Fruit fly (Drosophila melanogaster) whole organism, pupa: Measurements from ENCODE around the gene CG42820.

Experiments used
- CG10348 ChIP-seq: fragments of 200-800 bp; sonication (Bioruptor generic); IDR thresholded peaks from 2 replicates; pipeline ENCODE4 v1.3.6; 2022; ENCODE audit warnings: missing biosample characterization, missing genetic modification characterization
- CG12605 ChIP-seq: fragments of 200-800 bp; sonication (Bioruptor generic); IDR thresholded peaks from 2 replicates; pipeline ENCODE4 v1.3.6; 2022; ENCODE audit warnings: missing biosample characterization, missing genetic modification characterization
- CG13204 ChIP-seq: fragments of 200-800 bp; sonication (Bioruptor generic); optimal IDR thresholded peaks from 2 replicates; lab custom pipeline; 2018; ENCODE audit warnings: missing biosample characterization, mild to moderate bottlenecking, missing genetic modification characterization, moderate library complexity
- CG14655 ChIP-seq: fragments of 200-800 bp; sonication (Bioruptor generic); optimal IDR thresholded peaks from 3 replicates; lab custom pipeline; 2017; ENCODE audit warnings: mild to moderate bottlenecking, missing biosample characterization, missing genetic modification reagents, missing genetic modification characterization
- CG15710 ChIP-seq: fragments of 200-800 bp; sonication (Bioruptor generic); optimal IDR thresholded peaks from 2 replicates; lab custom pipeline; 2018; ENCODE audit warnings: missing biosample characterization, mild to moderate bottlenecking, missing genetic modification characterization, moderate library complexity
- CG17806 ChIP-seq: fragments of 200-800 bp; sonication (Bioruptor generic); optimal IDR thresholded peaks from 2 replicates; lab custom pipeline; 2018; ENCODE audit warnings: missing biosample characterization, mild to moderate bottlenecking, missing genetic modification characterization, moderate library complexity
- CG32121 ChIP-seq: fragments of 200-800 bp; sonication (Bioruptor generic); IDR thresholded peaks from 2 replicates; pipeline ENCODE4 v1.3.6; 2022; ENCODE audit warnings: missing biosample characterization, missing genetic modification characterization
- CG34367 ChIP-seq: fragments of 200-800 bp; sonication (Bioruptor generic); optimal IDR thresholded peaks from 2 replicates; lab custom pipeline; 2018; ENCODE audit warnings: missing biosample characterization, mild to moderate bottlenecking, missing genetic modification characterization
- CG4496 ChIP-seq: fragments of 200-800 bp; sonication (Bioruptor generic); IDR thresholded peaks from 3 replicates; pipeline ENCODE4 v1.3.6; 2022; ENCODE audit warnings: missing biosample characterization, missing genetic modification characterization
- CG8159 ChIP-seq: fragments of 200-800 bp; sonication (Bioruptor generic); optimal IDR thresholded peaks from 3 replicates; lab custom pipeline; 2018; ENCODE audit warnings: missing biosample characterization, mild to moderate bottlenecking, missing genetic modification characterization, moderate library complexity
- CG8301 ChIP-seq: fragments of 200-800 bp; sonication (Bioruptor generic); optimal IDR thresholded peaks from 2 replicates; lab custom pipeline; 2018; ENCODE audit warnings: missing biosample characterization, mild to moderate bottlenecking, missing genetic modification characterization
- CG9948 ChIP-seq: fragments of 200-800 bp; sonication (Bioruptor generic); optimal IDR thresholded peaks from 2 replicates; lab custom pipeline; 2018; ENCODE audit warnings: missing biosample characterization, mild to moderate bottlenecking, missing genetic modification characterization, moderate library complexity
- D1 ChIP-seq: fragments of 200-800 bp; sonication (Bioruptor generic); optimal IDR thresholded peaks from 2 replicates; lab custom pipeline; 2018; ENCODE audit warnings: missing biosample characterization, mild to moderate bottlenecking, missing genetic modification characterization, moderate library complexity
- EcR ChIP-seq: fragments of 200-800 bp; sonication (Bioruptor generic); optimal IDR thresholded peaks from 3 replicates; lab custom pipeline; 2019; ENCODE audit warnings: missing biosample characterization, missing genetic modification characterization, mild to moderate bottlenecking, moderate library complexity, missing genetic modification reagents
- Ets98B ChIP-seq: fragments of 200-800 bp; sonication (Bioruptor generic); IDR thresholded peaks from 2 replicates; pipeline ENCODE4 v1.3.6; 2022; ENCODE audit warnings: missing biosample characterization, missing genetic modification characterization
- Pif1A ChIP-seq: fragments of 200-800 bp; sonication (Bioruptor generic); optimal IDR thresholded peaks from 3 replicates; lab custom pipeline; 2016; ENCODE audit warnings: missing biosample characterization, missing genetic modification characterization
- Pif1B ChIP-seq: fragments of 200-800 bp; sonication (Bioruptor generic); optimal IDR thresholded peaks from 3 replicates; lab custom pipeline; 2016; ENCODE audit warnings: missing biosample characterization, missing genetic modification characterization
- Snoo ChIP-seq: fragments of 200-800 bp; sonication (Bioruptor generic); optimal IDR thresholded peaks from 3 replicates; lab custom pipeline; 2017; ENCODE audit warnings: missing biosample characterization, mild to moderate bottlenecking, missing genetic modification characterization, inconsistent platforms
- fd96Ca ChIP-seq: fragments of 200-800 bp; sonication (Bioruptor generic); IDR thresholded peaks from 3 replicates; pipeline ENCODE4 v1.3.6; 2022; ENCODE audit warnings: missing biosample characterization, missing genetic modification characterization
- gl ChIP-seq: fragments of 200-800 bp; sonication (Bioruptor generic); optimal IDR thresholded peaks from 2 replicates; lab custom pipeline; 2018; ENCODE audit warnings: missing biosample characterization, mild to moderate bottlenecking, missing genetic modification characterization
- rn ChIP-seq: fragments of 200-800 bp; sonication (Bioruptor generic); IDR thresholded peaks from 2 replicates; pipeline ENCODE4 v1.3.6; 2022; ENCODE audit warnings: missing biosample characterization, missing genetic modification characterization

CG42820 gene

dm6 chr2L:8421717-8422116 lies 29.5 kb upstream of the CG42820 start:
- no peak for TF ChIP-seq CG13204
- TF ChIP-seq rn = no peak
- TF ChIP-seq fd96Ca (GFP tag; lab: Robert Waterston, UW) = no peak

dm6 chr2L:8420259-8420930 lies 28.2 kb upstream of the CG42820 start:
- TF ChIP-seq CG13204 (peak; percentile 66), gl (tag; lab: Kevin White, UChicago) (peak; percentile 69), CG8159 (peak; percentile 38), CG14655 (peak; percentile 22), fd96Ca (GFP tag; lab: Robert Waterston, UW) (no peak), Pif1A (GFP tag; lab: Kevin White, UChicago) (peak; percentile 47), Pif1B (GFP tag; lab: Kevin White, UChicago) (peak; percentile 6), CG12605 (GFP tag; lab: Robert Waterston, UW) (peak; percentile 36; the same call in 1 of the 2 replicates), EcR (GFP tag; lab: Kevin White, UChicago) (peak; percentile 31), CG34367 (tag; lab: Kevin White, UChicago) (peak; percentile 43), CG15710 (tag; lab: Kevin White, UChicago) (peak; percentile 11), CG10348 (GFP tag; lab: Robert Waterston, UW) (no peak), D1 (no peak), CG17806 (tag; lab: Kevin White, UChicago) (peak; percentile 24), CG4496 (GFP tag; lab: Robert Waterston, UW) (peak; percentile 57; the same call in 1 of the 3 replicates), Ets98B (GFP tag; lab: Robert Waterston, UW) (no peak), CG8301 (tag; lab: Kevin White, UChicago) (peak; percentile 7), CG9948 (tag; lab: Kevin White, UChicago) (no peak)

- TF ChIP-seq EcR (GFP tag; lab: Kevin White, UChicago) (peak; percentile 94), CG13204 (peak; percentile 75), CG8159 (no peak), CG17806 (tag; lab: Kevin White, UChicago) (no peak), CG14655 (peak; percentile 1), D1 (no peak), gl (tag; lab: Kevin White, UChicago) (peak; percentile 58), CG10348 (GFP tag; lab: Robert Waterston, UW) (no peak), CG8301 (tag; lab: Kevin White, UChicago) (no peak), rn (no peak), Pif1B (GFP tag; lab: Kevin White, UChicago) (no peak), CG9948 (tag; lab: Kevin White, UChicago) (no peak), CG12605 (GFP tag; lab: Robert Waterston, UW) (0 out of 2 replicates have a peak, but pooled peaks have one; percentile 18), CG15710 (tag; lab: Kevin White, UChicago) (peak; percentile 28), CG32121 (no peak), CG34367 (tag; lab: Kevin White, UChicago) (no peak), Ets98B (GFP tag; lab: Robert Waterston, UW) (no peak), Pif1A (GFP tag; lab: Kevin White, UChicago) (no peak), Snoo (tag; lab: Kevin White, UChicago) (no peak), fd96Ca (GFP tag; lab: Robert Waterston, UW) (no peak), CG4496 (GFP tag; lab: Robert Waterston, UW) (peak; percentile 43; the same call in 1 of the 3 replicates)
Measured at dm6 chr2L:8419382-8419940, 27.3 kb upstream of the CG42820 start.

- TF ChIP-seq gl (tag; lab: Kevin White, UChicago) (peak; percentile 44), CG8301 (tag; lab: Kevin White, UChicago) (no peak), CG13204 (peak; percentile 18)
Measured at dm6 chr2L:8418113-8418885, 26.1 kb upstream of the CG42820 start.

- TF ChIP-seq CG8159 = no peak
- no peak for TF ChIP-seq CG8301 (tag; lab: Kevin White, UChicago)
- no peak for TF ChIP-seq CG32121
- TF ChIP-seq CG34367 (tag; lab: Kevin White, UChicago) = no peak
- no peak for TF ChIP-seq CG9948 (tag; lab: Kevin White, UChicago)
- no peak for TF ChIP-seq Snoo (tag; lab: Kevin White, UChicago)
- TF ChIP-seq CG10348 (GFP tag; lab: Robert Waterston, UW) = no peak
- TF ChIP-seq D1 = no peak
- TF ChIP-seq, all 21 proteins: peak for 0
Measured at dm6 chr2L:8417562-8417961, 25.4 kb upstream of the CG42820 start.
